Worm (Caenorhabditis elegans) whole organism, young adult: ENCODE measurements around the gene C28H8.2.

Source experiments
- K11D2.4 ChIP-seq: fragments of 200-800 bp; sonication (Bioruptor generic); IDR thresholded peaks from 2 replicates; pipeline ENCODE4 v1.3.6; 2022; ENCODE audit warnings: missing genetic modification reagents, missing genetic modification characterization, missing compliant biosample characterization
- attf-5 ChIP-seq: fragments of 200-800 bp; sonication (Bioruptor generic); optimal IDR thresholded peaks from 2 replicates; lab custom pipeline; 2018; ENCODE audit warnings: mild to moderate bottlenecking, missing genetic modification characterization, missing compliant biosample characterization
- ceh-91 ChIP-seq: fragments of 200-800 bp; sonication (Bioruptor generic); IDR thresholded peaks from 2 replicates; pipeline ENCODE4 v1.3.6; 2022; ENCODE audit warnings: missing genetic modification reagents, missing genetic modification characterization, missing compliant biosample characterization
- dpl-1 ChIP-seq: fragments of 150-350 bp; optimal IDR thresholded peaks from 2 replicates; lab custom pipeline; 2014; ENCODE audit warnings: missing biosample characterization, missing genetic modification reagents, missing genetic modification characterization
- ztf-26 ChIP-seq: sonication (generic microtip); optimal IDR thresholded peaks from 2 replicates; lab custom pipeline; 2017; ENCODE audit warnings: missing genetic modification characterization, missing compliant biosample characterization

- TF ChIP-seq ztf-26 (tag; lab: Kevin White, UChicago) (no peak), dpl-1 (GFP tag; lab: Kevin White, UChicago) (no peak), K11D2.4 (GFP tag; lab: Robert Waterston, UW) (0 out of 2 replicates have a peak, but pooled peaks have one; percentile 22), attf-5 (no peak), ceh-91 (GFP tag; lab: Robert Waterston, UW) (no peak)
Observed at ce11 chrIII:5953041-5953912, 33.2 kb downstream of the C28H8.2 start.
